Worm (Caenorhabditis elegans): ENCODE results near the gene C17B7.14.

The C17B7.14 gene

DNA sequence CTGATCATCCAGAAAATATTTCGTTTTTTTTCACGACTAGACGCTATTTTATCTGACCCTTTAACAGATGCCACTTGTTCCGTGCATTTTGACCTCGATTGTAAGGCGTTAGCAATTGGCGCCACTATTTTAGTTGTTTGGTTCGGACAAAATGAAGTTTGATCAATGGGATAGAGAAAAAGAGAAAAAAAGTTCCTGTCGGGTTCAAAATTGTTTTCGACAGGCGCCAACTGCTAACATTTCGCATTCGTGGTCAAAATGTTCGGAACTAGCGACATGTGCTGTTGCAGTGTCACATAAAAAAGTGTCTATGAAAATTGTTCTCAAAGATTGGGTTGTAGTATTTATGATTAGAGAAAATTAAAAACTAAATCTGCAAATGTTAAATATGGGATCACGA, 27.2 kb upstream of the C17B7.14 start:
- no peak for TF ChIP-seq attf-6 (GFP tag; IDR thresholded peaks at IDR 0.05)
- no peak for TF ChIP-seq let-607 (tag; optimal IDR thresholded peaks at IDR 0.05)
- no peak for TF ChIP-seq athp-1 (tag; optimal IDR thresholded peaks at IDR 0.05)
- no peak for TF ChIP-seq Y53F4B.3 (GFP tag; IDR thresholded peaks at IDR 0.05)
- TF ChIP-seq T07F8.4 (tag; optimal IDR thresholded peaks at IDR 0.05), result no peak
- TF ChIP-seq ztf-28 (GFP tag; IDR thresholded peaks at IDR 0.05), result no peak
- no peak for TF ChIP-seq attf-5 (GFP tag; optimal IDR thresholded peaks at IDR 0.05)
- TF ChIP-seq bed-1 (GFP tag; IDR thresholded peaks at IDR 0.05), result no peak
- TF ChIP-seq ceh-91 (GFP tag; IDR thresholded peaks at IDR 0.05), result no peak
- no peak for TF ChIP-seq F39B2.1 (GFP tag; IDR thresholded peaks at IDR 0.05)
- TF ChIP-seq hsf-1 (GFP tag; IDR thresholded peaks at IDR 0.05), result no peak
- TF ChIP-seq dox-1 (GFP tag; IDR thresholded peaks at IDR 0.05), result no peak
- TF ChIP-seq F37B4.10 (GFP tag; IDR thresholded peaks at IDR 0.05), result no peak
- no peak for TF ChIP-seq tlf-1 (GFP tag; optimal IDR thresholded peaks at IDR 0.05)
- TF ChIP-seq K11D2.4 (GFP tag; IDR thresholded peaks at IDR 0.05), result no peak
- TF ChIP-seq Y67H2A.10 (GFP tag; conservative IDR thresholded peaks at IDR 0.05), result no peak
- TF ChIP-seq pha-4 (tag; optimal IDR thresholded peaks at IDR 0.05), result no peak
- no peak for TF ChIP-seq lir-1 (GFP tag; conservative IDR thresholded peaks at IDR 0.05)

DNA sequence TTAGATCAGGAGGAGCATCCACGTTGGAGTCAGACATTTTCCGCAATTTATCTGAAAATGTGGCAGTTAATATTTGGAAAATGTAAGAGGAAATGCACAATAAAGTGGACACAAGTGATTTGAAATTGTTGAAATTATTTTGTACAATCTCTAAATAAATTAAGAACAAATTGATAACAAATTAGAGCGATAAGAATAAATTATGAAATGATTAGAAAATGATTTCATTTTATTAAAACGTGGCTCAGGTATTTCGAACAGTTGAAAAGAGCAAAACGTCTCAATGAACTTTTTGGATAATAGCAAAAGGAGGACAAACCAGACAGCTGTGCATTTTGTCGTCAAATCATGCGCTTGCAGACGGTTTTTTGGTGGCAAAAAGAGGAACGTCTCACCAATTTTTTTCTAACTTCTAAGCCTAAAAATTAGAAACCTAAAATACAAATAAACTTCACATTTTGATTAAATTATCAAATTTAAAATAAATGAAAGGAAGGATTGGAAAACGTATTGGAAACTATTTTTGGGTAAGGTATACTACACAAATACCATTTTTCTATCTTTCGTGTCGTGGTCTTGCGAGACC, 26.2 kb upstream of the C17B7.14 start, which contains the start of gene fbxa-65:
Gene fbxa-65 (minus strand): TSS at position 51 of the 586 bp plus-strand sequence.
- TF ChIP-seq dox-1 (GFP tag; IDR thresholded peaks at IDR 0.05) (no peak), nfyb-1 (GFP tag; IDR thresholded peaks at IDR 0.05) (0 out of 2 replicates have a peak, but pooled peaks have one; percentile 45)

ce11 chrV:3344001-3344400, 23.7 kb upstream of the C17B7.14 start:
- no peak for TF ChIP-seq ceh-91 (GFP tag; IDR thresholded peaks at IDR 0.05)

- TF ChIP-seq dox-1 (GFP tag; IDR thresholded peaks at IDR 0.05) (no peak), Y53F4B.3 (GFP tag; IDR thresholded peaks at IDR 0.05) (no peak), lin-26 (GFP tag; IDR thresholded peaks at IDR 0.05) (no peak), chd-7 (tag; optimal IDR thresholded peaks at IDR 0.05) (no peak), ccch-3 (GFP tag; optimal IDR thresholded peaks at IDR 0.05) (no peak), hrde-1 (tag; optimal IDR thresholded peaks at IDR 0.05; ENCODE audit: borderline replicate concordance) (no peak), hlh-26 (GFP tag; conservative IDR thresholded peaks at IDR 0.05) (no peak), atf-7 (tag; optimal IDR thresholded peaks at IDR 0.05) (no peak), ceh-79 (tag; optimal IDR thresholded peaks at IDR 0.05) (no peak), T26A5.8 (tag; optimal IDR thresholded peaks at IDR 0.05) (no peak), ztf-3 (GFP tag; optimal IDR thresholded peaks at IDR 0.05) (no peak), bed-2 (GFP tag; IDR thresholded peaks at IDR 0.05) (no peak), ceh-91 (GFP tag; IDR thresholded peaks at IDR 0.05) (no peak), aptf-3 (GFP tag; IDR thresholded peaks at IDR 0.05) (no peak)
These were observed 22.2 kb upstream of the C17B7.14 start, which contains the start of gene C17B7.3 for ce11 chrV:3342504-3342903. TSS of gene C17B7.3 (plus strand) at chrV:3342804.

DNA sequence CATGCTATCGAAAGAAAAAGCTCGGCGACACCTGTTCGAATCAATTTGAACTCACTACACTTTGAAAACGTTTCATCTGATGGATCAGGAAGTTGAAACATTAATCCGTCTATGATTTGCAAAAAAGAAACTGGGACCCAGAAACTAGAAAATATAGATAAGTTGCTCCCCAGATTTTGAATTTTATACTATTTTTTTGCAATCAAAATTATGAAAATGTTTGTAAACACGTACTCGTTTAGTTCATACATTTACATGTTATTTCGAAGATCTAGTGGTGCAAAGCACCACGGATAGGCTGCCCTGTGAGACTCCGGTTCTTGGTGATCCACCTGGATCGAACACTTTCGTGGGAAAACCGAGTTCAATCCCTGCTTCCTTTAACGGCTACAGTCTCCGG, 21.6 kb upstream of the C17B7.14 start, which contains the start of gene C17B7.10:
Gene C17B7.10 (minus strand): TSS at position 101 of the 400 bp plus-strand sequence.
- TF ChIP-seq zim-3 (tag; optimal IDR thresholded peaks at IDR 0.05) (no peak), rpc-1 (optimal IDR thresholded peaks at IDR 0.05) (no peak), rpc-1 (tag; optimal IDR thresholded peaks at IDR 0.05) (no peak), B0261.1 (tag; optimal IDR thresholded peaks at IDR 0.05) (no peak), C17E4.6 (GFP tag; IDR thresholded peaks at IDR 0.05) (0 out of 2 replicates have a peak, but pooled peaks have one; percentile 30), lin-40 (tag; optimal IDR thresholded peaks at IDR 0.05) (no peak)
